Fruit fly (Drosophila melanogaster): ENCODE measurements around the gene prage.
A peak's percentile ranks its signal among the peaks of the same experiment; 100 is the strongest.

The prage gene

DNA sequence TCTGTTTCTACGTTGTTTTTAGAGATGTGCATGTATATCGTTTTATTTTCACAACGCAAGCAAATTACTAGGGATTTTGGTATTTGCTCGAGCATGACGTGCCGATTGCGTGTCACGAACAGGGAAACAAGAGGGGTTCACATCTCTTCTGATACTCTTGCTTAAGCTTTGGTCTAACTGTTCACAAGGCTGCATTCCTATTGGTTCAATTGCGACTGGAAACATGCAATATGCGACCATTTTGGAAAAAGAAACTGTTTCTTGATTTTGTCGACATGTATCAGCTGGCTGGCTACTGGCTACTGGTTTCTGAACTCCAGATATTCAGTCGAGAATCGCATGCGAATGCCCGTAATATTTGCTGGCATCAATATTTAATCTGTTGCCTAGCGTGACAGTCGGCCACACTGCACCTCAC is 106.6 kb downstream of the prage start, which contains the start of gene Coa8 (continued):
- TF ChIP-seq Blimp-1 (GFP tag; optimal IDR thresholded peaks at IDR 0.05) (no peak), eg (GFP tag; IDR thresholded peaks at IDR 0.05) (peak; percentile 59; the same call in 2 of the 3 replicates)

- TF ChIP-seq CG6163 (GFP tag; IDR thresholded peaks at IDR 0.05) (no peak), CG8632 (GFP tag; optimal IDR thresholded peaks at IDR 0.05) (no peak), esn (GFP tag; optimal IDR thresholded peaks at IDR 0.05) (no peak), Eip75B (GFP tag; optimal IDR thresholded peaks at IDR 0.05) (no peak), topi (GFP tag; optimal IDR thresholded peaks at IDR 0.05) (no peak), CG16779 (tag; optimal IDR thresholded peaks at IDR 0.05) (no peak), Hr39 (GFP tag; optimal IDR thresholded peaks at IDR 0.05) (no peak), fkh (GFP tag; optimal IDR thresholded peaks at IDR 0.05) (no peak), Blimp-1 (GFP tag; optimal IDR thresholded peaks at IDR 0.05) (no peak), CG32006 (GFP tag; optimal IDR thresholded peaks at IDR 0.05) (no peak), lz (GFP tag; optimal IDR thresholded peaks at IDR 0.05) (no peak), spab (GFP tag; optimal IDR thresholded peaks at IDR 0.05) (no peak), CG6792 (GFP tag; optimal IDR thresholded peaks at IDR 0.05) (no peak), CG10631 (GFP tag; optimal IDR thresholded peaks at IDR 0.05) (no peak)
These were observed 107.3 kb downstream of the prage start for dm6 chrX:1880779-1881178.

dm6 chrX:1889926-1890325 is 116.4 kb downstream of the prage start, which contains the start of the genes trr and mRpL16:
trr (minus strand) TSS chrX:1889950.
mRpL16 (plus strand) TSS chrX:1890256.
- TF ChIP-seq CG34406 (GFP tag; optimal IDR thresholded peaks at IDR 0.05) = no peak
- TF ChIP-seq CG6792 (GFP tag; optimal IDR thresholded peaks at IDR 0.05) = no peak
- peak; percentile 39; the same call in 1 of the 3 replicates for TF ChIP-seq eg (GFP tag; IDR thresholded peaks at IDR 0.05)
- TF ChIP-seq esn (GFP tag; optimal IDR thresholded peaks at IDR 0.05) = peak; percentile 44
- TF ChIP-seq CG31627 (GFP tag; optimal IDR thresholded peaks at IDR 0.05) = peak; percentile 36
- TF ChIP-seq CG3032 (tag; optimal IDR thresholded peaks at IDR 0.05) = peak; percentile 54
- peak; percentile 44 for TF ChIP-seq lz (GFP tag; optimal IDR thresholded peaks at IDR 0.05)

DNA sequence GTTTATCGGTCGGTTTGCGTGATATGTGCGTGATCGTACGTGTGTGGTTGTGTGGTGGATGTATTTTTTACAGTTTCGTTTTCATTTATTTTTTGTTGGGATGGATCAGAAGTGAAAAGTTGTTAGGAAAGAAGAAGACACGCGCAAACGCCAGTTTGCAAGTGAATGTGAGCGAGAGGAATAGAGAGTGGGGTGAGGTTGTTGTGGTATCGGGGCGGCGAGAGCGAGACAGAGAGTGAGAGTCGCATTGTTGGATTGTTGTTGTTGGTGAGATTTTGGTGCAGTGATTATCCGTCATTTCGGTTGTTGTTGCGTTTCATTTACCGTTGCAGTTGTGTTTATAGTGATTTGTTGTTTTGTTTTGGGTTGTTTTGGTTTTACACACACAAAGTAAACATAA is 120.0 kb downstream of the prage start:
- TF ChIP-seq CG1621 (tag; optimal IDR thresholded peaks at IDR 0.05) (no peak), Sox15 (GFP tag; optimal IDR thresholded peaks at IDR 0.05) (no peak), Sox14 (GFP tag; optimal IDR thresholded peaks at IDR 0.05) (no peak), CG16779 (tag; optimal IDR thresholded peaks at IDR 0.05) (no peak)

- no peak for TF ChIP-seq CG11762 (GFP tag; optimal IDR thresholded peaks at IDR 0.05; ENCODE audit: insufficient read depth)
- no peak for TF ChIP-seq pdm3 (GFP tag; optimal IDR thresholded peaks at IDR 0.05)
- TF ChIP-seq CG8319 (GFP tag; optimal IDR thresholded peaks at IDR 0.05) = no peak
- TF ChIP-seq svp (GFP tag) = peak; percentile 74
- TF ChIP-seq CG6163 (GFP tag; IDR thresholded peaks at IDR 0.05) = peak; percentile 65
- TF ChIP-seq Ets96B (tag; optimal IDR thresholded peaks at IDR 0.05) = peak; percentile 44
- no peak for TF ChIP-seq Blimp-1 (GFP tag; optimal IDR thresholded peaks at IDR 0.05)
- peak; percentile 87 for TF ChIP-seq Eip78C (GFP tag)
- no peak for TF ChIP-seq CG11902 (GFP tag; optimal IDR thresholded peaks at IDR 0.05)
- no peak for TF ChIP-seq CG10669 (GFP tag; optimal IDR thresholded peaks at IDR 0.05)
- TF ChIP-seq CG3919 (GFP tag; optimal IDR thresholded peaks at IDR 0.05) = peak; percentile 62
- TF ChIP-seq Hr39 (GFP tag; optimal IDR thresholded peaks at IDR 0.05) = peak; percentile 75
- no peak for TF ChIP-seq CG4318 (GFP tag; optimal IDR thresholded peaks at IDR 0.05)
- peak; percentile 63 for TF ChIP-seq CG32006 (GFP tag; optimal IDR thresholded peaks at IDR 0.05)
- TF ChIP-seq Met (GFP tag; optimal IDR thresholded peaks at IDR 0.05) = no peak
- TF ChIP-seq esn (GFP tag; optimal IDR thresholded peaks at IDR 0.05) = peak; percentile 67
- no peak for TF ChIP-seq fd85E (GFP tag; optimal IDR thresholded peaks at IDR 0.05)
- no peak for TF ChIP-seq achi (GFP tag; optimal IDR thresholded peaks at IDR 0.05)
- peak; percentile 63 for TF ChIP-seq lz (GFP tag; optimal IDR thresholded peaks at IDR 0.05)
- peak; percentile 42 for TF ChIP-seq CG10631 (GFP tag; optimal IDR thresholded peaks at IDR 0.05)
- no peak for TF ChIP-seq vri (GFP tag; optimal IDR thresholded peaks at IDR 0.05)
- no peak for TF ChIP-seq dsx (GFP tag; optimal IDR thresholded peaks at IDR 0.05; ENCODE audit: poor library complexity, severe bottlenecking)
- no peak for TF ChIP-seq fkh (GFP tag; optimal IDR thresholded peaks at IDR 0.05)
- TF ChIP-seq net (GFP tag; optimal IDR thresholded peaks at IDR 0.05) = no peak
- TF ChIP-seq Sox102F (GFP tag; optimal IDR thresholded peaks at IDR 0.05) = no peak
- TF ChIP-seq Hr38 (GFP tag; optimal IDR thresholded peaks at IDR 0.05) = no peak
- no peak for TF ChIP-seq spab (GFP tag; optimal IDR thresholded peaks at IDR 0.05)
- TF ChIP-seq fd59A (GFP tag; optimal IDR thresholded peaks at IDR 0.05) = peak; percentile 34
- no peak for TF ChIP-seq Eip75B (GFP tag; optimal IDR thresholded peaks at IDR 0.05)
- TF ChIP-seq Lpt (GFP tag; optimal IDR thresholded peaks at IDR 0.05) = peak; percentile 19
- TF ChIP-seq cyc (GFP tag; optimal IDR thresholded peaks at IDR 0.05) = peak; percentile 71
- TF ChIP-seq CG1621 (tag; optimal IDR thresholded peaks at IDR 0.05) = peak; percentile 17
These were observed 123.9 kb downstream of the prage start for dm6 chrX:1897384-1897783.
